Worm (Caenorhabditis elegans) whole organism, late embryonic: Measurements from ENCODE around the gene F11E6.6.
A peak's percentile ranks its signal among the peaks of the same experiment; 100 is the strongest.

Source experiments
- C08G9.2 ChIP-seq: sonication (generic microtip); optimal IDR thresholded peaks from 2 replicates; lab custom pipeline; 2016; ENCODE audit warnings: mild to moderate bottlenecking, missing genetic modification characterization, moderate library complexity, missing compliant biosample characterization
- F13H6.1 ChIP-seq: sonication (generic microtip); optimal IDR thresholded peaks from 2 replicates; lab custom pipeline; 2016; ENCODE audit warnings: missing genetic modification characterization, missing compliant biosample characterization
- Y22D7AL.16 ChIP-seq: sonication (generic microtip); optimal IDR thresholded peaks from 2 replicates; lab custom pipeline; 2016; ENCODE audit warnings: missing genetic modification characterization, missing compliant biosample characterization
- ama-1 ChIP-seq: fragments of 150-350 bp; optimal IDR thresholded peaks from 2 replicates; lab custom pipeline; 2014
- ceh-14 ChIP-seq: sonication (generic microtip); optimal IDR thresholded peaks from 2 replicates; lab custom pipeline; 2016; ENCODE audit warnings: missing genotype, missing genetic modification characterization, missing compliant biosample characterization
- ceh-18 ChIP-seq: sonication (generic microtip); optimal IDR thresholded peaks from 2 replicates; lab custom pipeline; 2016; ENCODE audit warnings: missing genetic modification characterization, missing compliant biosample characterization
- ceh-19 ChIP-seq: fragments of 200-800 bp; sonication (Bioruptor generic); optimal IDR thresholded peaks from 2 replicates; lab custom pipeline; 2018; ENCODE audit warnings: mild to moderate bottlenecking, missing genetic modification characterization, missing compliant biosample characterization
- ceh-2 ChIP-seq: sonication (generic microtip); optimal IDR thresholded peaks from 2 replicates; lab custom pipeline; 2016; ENCODE audit warnings: missing genotype, missing genetic modification characterization, missing compliant biosample characterization
- ceh-24 ChIP-seq: sonication (generic microtip); optimal IDR thresholded peaks from 2 replicates; lab custom pipeline; 2016; ENCODE audit warnings: mild to moderate bottlenecking, missing genetic modification characterization, missing compliant biosample characterization
- ceh-30 ChIP-seq: fragments of 150-350 bp; optimal IDR thresholded peaks from 2 replicates; lab custom pipeline; 2014; ENCODE audit warnings: missing biosample characterization, missing genetic modification characterization
- ceh-31 ChIP-seq: sonication (generic microtip); optimal IDR thresholded peaks from 2 replicates; lab custom pipeline; 2016; ENCODE audit warnings: missing genetic modification characterization, missing compliant biosample characterization
- ceh-34 ChIP-seq: sonication (generic microtip); optimal IDR thresholded peaks from 2 replicates; lab custom pipeline; 2016; ENCODE audit warnings: mild to moderate bottlenecking, missing genetic modification characterization, missing compliant biosample characterization
- ceh-45 ChIP-seq: fragments of 200-800 bp; sonication (Bioruptor generic); IDR thresholded peaks from 2 replicates; pipeline ENCODE4 v1.3.6; 2022; ENCODE audit warnings: missing genetic modification reagents, missing genetic modification characterization, missing compliant biosample characterization
- che-1 ChIP-seq: sonication (generic microtip); optimal IDR thresholded peaks from 2 replicates; lab custom pipeline; 2016; ENCODE audit warnings: mild to moderate bottlenecking, missing genetic modification characterization, missing compliant biosample characterization
- dmd-4 ChIP-seq: sonication (generic microtip); optimal IDR thresholded peaks from 2 replicates; lab custom pipeline; 2016; ENCODE audit warnings: borderline replicate concordance, missing genetic modification characterization, missing compliant biosample characterization
- elt-2 ChIP-seq: sonication (generic microtip); optimal IDR thresholded peaks from 2 replicates; lab custom pipeline; 2016; ENCODE audit warnings: missing genetic modification reagents, missing genetic modification characterization, missing compliant biosample characterization
- fax-1 ChIP-seq: sonication (generic microtip); optimal IDR thresholded peaks from 2 replicates; lab custom pipeline; 2016; ENCODE audit warnings: missing genotype, missing genetic modification characterization, missing compliant biosample characterization
- fkh-10 ChIP-seq: fragments of 150-350 bp; optimal IDR thresholded peaks from 2 replicates; lab custom pipeline; 2014; ENCODE audit warnings: missing biosample characterization, missing genetic modification reagents, missing genetic modification characterization
- hlh-15 ChIP-seq: sonication (generic microtip); optimal IDR thresholded peaks from 2 replicates; lab custom pipeline; 2016; ENCODE audit warnings: missing genetic modification characterization, missing compliant biosample characterization
- hlh-6 ChIP-seq: sonication (generic microtip); optimal IDR thresholded peaks from 2 replicates; lab custom pipeline; 2016; ENCODE audit warnings: missing genotype, missing genetic modification characterization, missing compliant biosample characterization
- lim-6 ChIP-seq: sonication (generic microtip); optimal IDR thresholded peaks from 2 replicates; lab custom pipeline; 2016; ENCODE audit warnings: missing genetic modification characterization, missing compliant biosample characterization
- mec-3 ChIP-seq: sonication (generic microtip); optimal IDR thresholded peaks from 2 replicates; lab custom pipeline; 2016; ENCODE audit warnings: borderline replicate concordance, missing genetic modification characterization, missing compliant biosample characterization
- nfya-1 ChIP-seq: sonication (generic microtip); optimal IDR thresholded peaks from 2 replicates; lab custom pipeline; 2017; ENCODE audit warnings: missing genetic modification characterization, mild to moderate bottlenecking, missing compliant biosample characterization, antibody characterized with exemption, moderate library complexity
- nhr-11 ChIP-seq: fragments of 150-350 bp; optimal IDR thresholded peaks from 2 replicates; lab custom pipeline; 2014; ENCODE audit warnings: missing biosample characterization, missing genetic modification characterization
- nhr-232 ChIP-seq: sonication (generic microtip); optimal IDR thresholded peaks from 2 replicates; lab custom pipeline; 2016; ENCODE audit warnings: missing genetic modification characterization, missing compliant biosample characterization
- odd-2 ChIP-seq: sonication (generic microtip); optimal IDR thresholded peaks from 2 replicates; lab custom pipeline; 2017; ENCODE audit warnings: antibody characterized with exemption, mild to moderate bottlenecking, missing genetic modification characterization, missing compliant biosample characterization
- pag-3 ChIP-seq: sonication (generic microtip); optimal IDR thresholded peaks from 2 replicates; lab custom pipeline; 2016; ENCODE audit warnings: missing compliant biosample characterization, missing genetic modification characterization, borderline replicate concordance
- pat-9 ChIP-seq: fragments of 200-800 bp; sonication (Bioruptor generic); optimal IDR thresholded peaks from 2 replicates; lab custom pipeline; 2018; ENCODE audit warnings: mild to moderate bottlenecking, missing genetic modification characterization, moderate library complexity, missing compliant biosample characterization
- pha-4 ChIP-seq: fragments of 150-350 bp; optimal IDR thresholded peaks from 2 replicates; lab custom pipeline; 2018; ENCODE audit warnings: missing biosample characterization, missing genetic modification reagents, missing genetic modification characterization
- pros-1 ChIP-seq: fragments of 150-350 bp; optimal IDR thresholded peaks from 2 replicates; lab custom pipeline; 2014; ENCODE audit warnings: missing biosample characterization, missing genetic modification reagents, missing genetic modification characterization
- ref-2 ChIP-seq: sonication (generic microtip); optimal IDR thresholded peaks from 2 replicates; lab custom pipeline; 2016; ENCODE audit warnings: missing genetic modification characterization, missing compliant biosample characterization
- sdc-2 ChIP-seq: sonication (generic microtip); optimal IDR thresholded peaks from 2 replicates; lab custom pipeline; 2016; ENCODE audit warnings: missing genotype, missing genetic modification characterization, missing compliant biosample characterization
- sox-4 ChIP-seq: sonication (generic microtip); optimal IDR thresholded peaks from 2 replicates; lab custom pipeline; 2017; ENCODE audit warnings: mild to moderate bottlenecking, missing genetic modification characterization, inconsistent platforms, missing compliant biosample characterization
- tbx-7 ChIP-seq: sonication (generic microtip); optimal IDR thresholded peaks from 2 replicates; lab custom pipeline; 2016; ENCODE audit warnings: missing genotype, missing genetic modification characterization, missing compliant biosample characterization
- ttx-3 ChIP-seq: sonication (generic microtip); optimal IDR thresholded peaks from 2 replicates; lab custom pipeline; 2016; ENCODE audit warnings: missing genetic modification reagents, missing genetic modification characterization, missing compliant biosample characterization
- unc-3 ChIP-seq, 2 experiments: fragments of 200-800 bp in 1 of 2; sonication (Bioruptor generic) in 1 of 2; sonication (generic microtip) in 1 of 2; conservative IDR thresholded peaks in 1 of 2; optimal IDR thresholded peaks in 1 of 2; 2 replicates each; pipeline versions ENCODE4 v1.3.6 to Lab custom; 2016 to 2022; ENCODE audit warnings: missing compliant biosample characterization in 2 of 2, missing genetic modification characterization in 2 of 2, missing genetic modification reagents in 1 of 2
- unc-55 ChIP-seq: sonication (generic microtip); optimal IDR thresholded peaks from 2 replicates; lab custom pipeline; 2017; ENCODE audit warnings: missing biosample characterization, missing genetic modification reagents, missing genetic modification characterization
- unc-86 ChIP-seq: sonication (generic microtip); optimal IDR thresholded peaks from 2 replicates; lab custom pipeline; 2016; ENCODE audit warnings: missing genetic modification characterization, missing compliant biosample characterization
- zip-5 ChIP-seq: sonication (generic microtip); optimal IDR thresholded peaks from 2 replicates; lab custom pipeline; 2016; ENCODE audit warnings: missing genetic modification characterization, missing compliant biosample characterization

F11E6.6 gene

ce11 chrIV:17440001-17440400, 25.8 kb downstream of the F11E6.6 start, which contains the start of gene C06A12.19:
Gene C06A12.19, minus strand, starts transcription at chrIV:17440101.
- TF ChIP-seq odd-2 (tag; lab: Kevin White, UChicago): no peak
- no peak for TF ChIP-seq ceh-31 (tag; lab: Kevin White, UChicago)
- TF ChIP-seq ceh-34 (tag; lab: Kevin White, UChicago): no peak

- TF ChIP-seq unc-3 (GFP tag; conservative IDR thresholded peaks at IDR 0.05; lab: Robert Waterston, UW): no peak
- TF ChIP-seq unc-3 (tag; optimal IDR thresholded peaks at IDR 0.05; lab: Kevin White, UChicago): no peak
- no peak for TF ChIP-seq ceh-34 (tag; lab: Kevin White, UChicago)
- TF ChIP-seq nhr-11: no peak
- TF ChIP-seq pros-1 (tag; lab: Kevin White, UChicago): no peak
- no peak for TF ChIP-seq Y22D7AL.16 (tag; lab: Kevin White, UChicago)
- no peak for TF ChIP-seq tbx-7 (tag; lab: Kevin White, UChicago)
- no peak for TF ChIP-seq odd-2 (tag; lab: Kevin White, UChicago)
- no peak for TF ChIP-seq ceh-2 (tag; lab: Kevin White, UChicago)
- TF ChIP-seq ceh-18 (tag; lab: Kevin White, UChicago): no peak
- no peak for TF ChIP-seq ttx-3 (tag; lab: Kevin White, UChicago)
- TF ChIP-seq pat-9 (tag; lab: Kevin White, UChicago): no peak
- no peak for TF ChIP-seq hlh-6 (tag; lab: Kevin White, UChicago)
- TF ChIP-seq sdc-2: no peak
- no peak for TF ChIP-seq nfya-1 (tag; lab: Kevin White, UChicago)
- TF ChIP-seq zip-5 (tag; lab: Kevin White, UChicago): no peak
- no peak for TF ChIP-seq dmd-4 (tag; lab: Kevin White, UChicago)
- no peak for TF ChIP-seq ceh-45 (GFP tag; lab: Robert Waterston, UW)
- no peak for TF ChIP-seq ceh-31 (tag; lab: Kevin White, UChicago)
Observed at ce11 chrIV:17437038-17437437, 28.7 kb downstream of the F11E6.6 start, which contains the start of gene C06A12.8. Gene C06A12.8, plus strand, starts transcription at chrIV:17437338.

- TF ChIP-seq pha-4 (no peak), unc-86 (tag; lab: Kevin White, UChicago) (no peak), fkh-10 (GFP tag; lab: Kevin White, UChicago) (no peak), ceh-34 (tag; lab: Kevin White, UChicago) (no peak), F13H6.1 (no peak), ref-2 (no peak), odd-2 (tag; lab: Kevin White, UChicago) (no peak)
Observed at ce11 chrIV:17436552-17436951, 29.2 kb downstream of the F11E6.6 start, which contains the start of gene gcy-27. Gene gcy-27, minus strand, starts transcription at chrIV:17436652.

- TF ChIP-seq pha-4 (no peak), ceh-14 (no peak), ceh-19 (GFP tag; lab: Kevin White, UChicago) (no peak)
- TF ChIP-seq, all 69 proteins: peak for 0
Observed at ce11 chrIV:17435228-17435627, 30.6 kb downstream of the F11E6.6 start.

- TF ChIP-seq nhr-232: no peak
- no peak for TF ChIP-seq hlh-15 (tag; lab: Kevin White, UChicago)
- no peak for TF ChIP-seq C08G9.2 (tag; lab: Kevin White, UChicago)
- TF ChIP-seq elt-2: peak; percentile 10
Observed at ce11 chrIV:17432223-17432826, 33.5 kb downstream of the F11E6.6 start.

- no peak for TF ChIP-seq ceh-30 (tag; lab: Kevin White, UChicago)
- TF ChIP-seq C08G9.2 (tag; lab: Kevin White, UChicago): no peak
- TF ChIP-seq sox-4: no peak
- no peak for TF ChIP-seq mec-3 (tag; lab: Kevin White, UChicago)
- no peak for TF ChIP-seq fkh-10 (GFP tag; lab: Kevin White, UChicago)
- TF ChIP-seq lim-6 (tag; lab: Kevin White, UChicago): no peak
- no peak for TF ChIP-seq pag-3 (tag; lab: Kevin White, UChicago)
- no peak for TF ChIP-seq che-1
- TF ChIP-seq nfya-1 (tag; lab: Kevin White, UChicago): no peak
- TF ChIP-seq ceh-24 (tag; lab: Kevin White, UChicago): no peak
- TF ChIP-seq elt-2: no peak
- TF ChIP-seq unc-55 (GFP tag; lab: Kevin White, UChicago): no peak
- no peak for TF ChIP-seq ama-1
- TF ChIP-seq unc-3 (GFP tag; conservative IDR thresholded peaks at IDR 0.05; lab: Robert Waterston, UW): no peak
- TF ChIP-seq unc-3 (tag; optimal IDR thresholded peaks at IDR 0.05; lab: Kevin White, UChicago): no peak
- TF ChIP-seq fax-1 (tag; lab: Kevin White, UChicago): no peak
- TF ChIP-seq, all 69 proteins: peak for 0
Observed at ce11 chrIV:17431287-17431686, 34.5 kb downstream of the F11E6.6 start, which contains the start of gene lact-6. Gene lact-6, minus strand, starts transcription at chrIV:17431387.
